Worm (Caenorhabditis elegans): ENCODE measurements around the gene osm-12.
A peak's percentile ranks its signal among the peaks of the same experiment; 100 is the strongest.

osm-12 gene

ce11 chrIII:12156582-12156981, 45.8 kb downstream of the osm-12 start:
- TF ChIP-seq dpl-1 (GFP tag; optimal IDR thresholded peaks at IDR 0.05), result no peak
- no peak for TF ChIP-seq nhr-80 (tag; optimal IDR thresholded peaks at IDR 0.05)
- TF ChIP-seq ekl-4 (GFP tag; IDR thresholded peaks at IDR 0.05), result no peak
- no peak for TF ChIP-seq attf-6 (GFP tag; IDR thresholded peaks at IDR 0.05)
- no peak for TF ChIP-seq B0336.3 (GFP tag; IDR thresholded peaks at IDR 0.05)
- no peak for TF ChIP-seq ztf-26 (tag; optimal IDR thresholded peaks at IDR 0.05)
- TF ChIP-seq chd-7 (tag; optimal IDR thresholded peaks at IDR 0.05), result no peak
- TF ChIP-seq hlh-26 (GFP tag; conservative IDR thresholded peaks at IDR 0.05), result no peak
- no peak for TF ChIP-seq rec-8 (tag; optimal IDR thresholded peaks at IDR 0.05)
- no peak for TF ChIP-seq lin-54 (GFP tag; optimal IDR thresholded peaks at IDR 0.05)
- no peak for TF ChIP-seq C06A6.2 (GFP tag; conservative IDR thresholded peaks at IDR 0.05)
- no peak for TF ChIP-seq sea-2 (GFP tag; IDR thresholded peaks at IDR 0.05)
- no peak for TF ChIP-seq snpc-4 (GFP tag; optimal IDR thresholded peaks at IDR 0.05)
- TF ChIP-seq snpc-4 (tag; optimal IDR thresholded peaks at IDR 0.05), result no peak
- no peak for TF ChIP-seq F22D6.2 (tag; optimal IDR thresholded peaks at IDR 0.05)
- TF ChIP-seq nhr-120 (GFP tag; IDR thresholded peaks at IDR 0.05), result no peak
- no peak for TF ChIP-seq dox-1 (GFP tag; IDR thresholded peaks at IDR 0.05)

DNA sequence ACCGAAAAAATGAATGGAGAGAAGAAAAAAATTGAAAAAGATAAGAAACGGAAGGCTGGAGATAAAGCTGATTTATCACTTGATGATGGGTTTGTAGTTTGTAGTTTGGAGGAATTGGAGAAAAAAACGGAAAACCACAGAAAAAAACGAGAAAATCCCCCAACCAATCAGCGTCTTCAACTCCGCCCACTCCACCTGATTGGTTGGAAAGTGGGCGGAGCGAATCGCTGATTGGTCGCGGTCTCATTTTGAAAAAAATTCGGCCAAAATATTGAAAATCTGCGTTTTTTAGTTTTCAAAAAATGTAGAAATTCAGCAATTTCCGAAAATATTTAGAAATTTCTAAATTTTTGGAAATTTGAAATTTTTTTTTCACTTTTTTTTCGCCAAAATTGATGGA, 46.6 kb downstream of the osm-12 start:
- TF ChIP-seq F37B4.10 (GFP tag; IDR thresholded peaks at IDR 0.05) (no peak), snpc-4 (GFP tag; optimal IDR thresholded peaks at IDR 0.05) (no peak), snpc-4 (tag; optimal IDR thresholded peaks at IDR 0.05) (no peak), nfyb-1 (GFP tag; IDR thresholded peaks at IDR 0.05) (peak; percentile 82), Y95B8A.8 (GFP tag; IDR thresholded peaks at IDR 0.05) (no peak), lin-26 (GFP tag; IDR thresholded peaks at IDR 0.05) (no peak), F23B12.7 (tag; optimal IDR thresholded peaks at IDR 0.05; ENCODE audit: insufficient read depth) (no peak), unc-62 (GFP tag; optimal IDR thresholded peaks at IDR 0.05) (no peak)

ce11 chrIII:12153514-12153913, 48.8 kb downstream of the osm-12 start:
- TF ChIP-seq unc-130 (GFP tag; optimal IDR thresholded peaks at IDR 0.05) (no peak), tlf-1 (GFP tag; optimal IDR thresholded peaks at IDR 0.05) (no peak), ztf-25 (GFP tag; IDR thresholded peaks at IDR 0.05) (no peak), aptf-3 (GFP tag; IDR thresholded peaks at IDR 0.05) (no peak), nfyb-1 (GFP tag; IDR thresholded peaks at IDR 0.05) (0 out of 2 replicates have a peak, but pooled peaks have one; percentile 16)

ce11 chrIII:12152599-12152998, 49.7 kb downstream of the osm-12 start, which contains the start of gene Y75B8A.7:
Gene Y75B8A.7 (plus strand): TSS chrIII:12152899.
- TF ChIP-seq nfyb-1 (GFP tag; IDR thresholded peaks at IDR 0.05) (no peak), hmg-1.2 (GFP tag; IDR thresholded peaks at IDR 0.05) (0 out of 2 replicates have a peak, but pooled peaks have one; percentile 3)

ce11 chrIII:12152157-12152556, 50.2 kb downstream of the osm-12 start:
- TF ChIP-seq snpc-1.1 (tag; optimal IDR thresholded peaks at IDR 0.05; ENCODE audit: insufficient read depth), result no peak
- no peak for TF ChIP-seq pha-4 (tag; optimal IDR thresholded peaks at IDR 0.05)
- peak; percentile 86 for TF ChIP-seq lin-54 (GFP tag; optimal IDR thresholded peaks at IDR 0.05)
- TF ChIP-seq hrde-1 (tag; optimal IDR thresholded peaks at IDR 0.05; ENCODE audit: borderline replicate concordance), result no peak
- peak; percentile 19 for TF ChIP-seq lsl-1 (GFP tag; optimal IDR thresholded peaks at IDR 0.05)
- no peak for TF ChIP-seq tlf-1 (GFP tag; optimal IDR thresholded peaks at IDR 0.05)
- TF ChIP-seq athp-1 (tag; optimal IDR thresholded peaks at IDR 0.05), result no peak
- TF ChIP-seq mes-4 (tag; optimal IDR thresholded peaks at IDR 0.05), result no peak
- TF ChIP-seq F37B4.10 (GFP tag; IDR thresholded peaks at IDR 0.05), result no peak
- no peak for TF ChIP-seq F23B12.7 (tag; optimal IDR thresholded peaks at IDR 0.05; ENCODE audit: insufficient read depth)
- no peak for TF ChIP-seq F55B11.4 (tag; optimal IDR thresholded peaks at IDR 0.05; ENCODE audit: borderline replicate concordance, insufficient read depth)
- no peak for TF ChIP-seq F49E8.2 (tag; optimal IDR thresholded peaks at IDR 0.05; ENCODE audit: insufficient read depth)
- peak in 2 of 3 experiments; percentile 11 to 80 for TF ChIP-seq lin-35 (GFP tag; optimal IDR thresholded peaks at IDR 0.05)
- TF ChIP-seq hlh-26 (GFP tag; conservative IDR thresholded peaks at IDR 0.05), result no peak
- TF ChIP-seq mcd-1 (GFP tag; IDR thresholded peaks at IDR 0.05), result peak; percentile 88
- TF ChIP-seq F33H1.4 (GFP tag; IDR thresholded peaks at IDR 0.05), result no peak
- no peak for TF ChIP-seq F57A8.1 (GFP tag; optimal IDR thresholded peaks at IDR 0.05)
- no peak for TF ChIP-seq ets-4 (GFP tag; optimal IDR thresholded peaks at IDR 0.05)
- TF ChIP-seq ceh-79 (tag; optimal IDR thresholded peaks at IDR 0.05), result no peak
